Fruit fly (Drosophila melanogaster): ENCODE measurements around the gene Myo95E.

Gene Myo95E

DNA sequence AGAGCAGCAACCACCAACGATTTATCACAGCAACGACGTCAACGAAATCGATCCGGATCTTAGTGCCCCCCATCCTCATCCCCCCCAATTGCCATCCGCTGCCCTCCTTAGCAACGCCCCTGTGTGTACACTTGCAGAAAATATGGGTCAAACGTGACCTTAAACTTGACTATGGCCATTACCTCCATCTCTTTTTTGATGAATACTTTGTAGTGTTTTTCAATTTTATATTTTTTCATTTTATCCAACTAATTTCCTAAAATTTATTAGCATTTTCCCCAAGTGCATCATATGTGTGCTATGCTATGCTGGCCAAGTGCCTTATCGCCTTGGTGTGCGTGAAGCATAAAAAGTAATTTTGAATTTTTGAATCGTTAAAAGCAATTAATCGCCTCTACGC lies 18.3 kb downstream of the Myo95E start (continued):
- TF ChIP-seq Met (GFP tag; optimal IDR thresholded peaks at IDR 0.05) (peak; percentile 85), Hr38 (GFP tag; optimal IDR thresholded peaks at IDR 0.05) (no peak), Lpt (GFP tag; optimal IDR thresholded peaks at IDR 0.05) (peak; percentile 69), achi (GFP tag; optimal IDR thresholded peaks at IDR 0.05) (peak; percentile 85), esn (GFP tag; optimal IDR thresholded peaks at IDR 0.05) (peak; percentile 87), Eip78C (GFP tag) (peak; percentile 96), CG31627 (GFP tag; optimal IDR thresholded peaks at IDR 0.05) (peak; percentile 80), acj6 (GFP tag; optimal IDR thresholded peaks at IDR 0.05) (peak; percentile 84), CG10669 (GFP tag; optimal IDR thresholded peaks at IDR 0.05) (peak; percentile 87), dsx (GFP tag; optimal IDR thresholded peaks at IDR 0.05; ENCODE audit: poor library complexity, severe bottlenecking) (peak; percentile 87), CG6854 (GFP tag; optimal IDR thresholded peaks at IDR 0.05) (peak; percentile 21), pdm3 (GFP tag; optimal IDR thresholded peaks at IDR 0.05) (peak; percentile 85), ss (GFP tag; optimal IDR thresholded peaks at IDR 0.05) (peak; percentile 86 to 92), CG11294 (GFP tag; IDR thresholded peaks at IDR 0.05) (peak; percentile 70), topi (GFP tag; optimal IDR thresholded peaks at IDR 0.05) (peak; percentile 83), net (GFP tag; optimal IDR thresholded peaks at IDR 0.05) (peak; percentile 77), spab (GFP tag; optimal IDR thresholded peaks at IDR 0.05) (peak; percentile 87), CG8319 (GFP tag; optimal IDR thresholded peaks at IDR 0.05) (peak; percentile 82), CG6792 (GFP tag; optimal IDR thresholded peaks at IDR 0.05) (peak; percentile 91), Hr39 (GFP tag; optimal IDR thresholded peaks at IDR 0.05) (peak; percentile 83), CG3919 (GFP tag; optimal IDR thresholded peaks at IDR 0.05) (peak; percentile 91), Eip75B (GFP tag; optimal IDR thresholded peaks at IDR 0.05) (peak; percentile 90)

DNA sequence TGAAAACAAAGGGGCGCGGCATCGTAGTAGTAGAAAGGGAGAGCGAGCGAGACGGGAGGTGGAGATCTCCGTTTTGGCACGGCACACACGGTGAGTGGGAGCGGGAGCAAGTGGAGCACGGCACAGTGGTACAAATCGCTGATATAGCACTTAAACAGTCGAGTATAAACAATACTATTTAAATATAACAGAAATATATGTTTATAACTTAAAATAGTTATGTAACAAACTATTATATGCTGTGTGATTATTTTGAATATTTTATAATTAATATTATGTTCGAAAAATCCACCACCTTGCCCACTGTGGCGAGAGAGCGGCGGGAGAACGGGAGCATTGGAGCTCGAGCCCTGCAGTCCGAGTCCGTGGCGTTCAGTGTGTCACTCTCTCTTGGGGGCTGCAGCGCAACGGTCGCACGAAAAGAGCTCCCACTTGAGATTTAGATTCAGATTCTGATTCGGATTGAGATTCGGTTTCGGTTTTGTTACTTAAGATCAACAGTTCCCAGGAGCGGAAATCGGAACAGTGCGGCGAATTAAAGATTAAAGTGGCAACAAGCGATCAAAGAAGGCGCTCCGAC lies 20.2 kb downstream of the Myo95E start, which contains the start of gene Kal1:
TSS of gene Kal1 (plus strand) at position 383 of the 580 bp plus-strand sequence.
- peak; percentile 98 for TF ChIP-seq CG6808 (GFP tag; optimal IDR thresholded peaks at IDR 0.05)
- TF ChIP-seq CG31627 (GFP tag; optimal IDR thresholded peaks at IDR 0.05), result peak; percentile 84
- peak; percentile 99 for TF ChIP-seq CG8119 (GFP tag; IDR thresholded peaks at IDR 0.05)
- peak; percentile 98 for TF ChIP-seq fd59A (GFP tag; optimal IDR thresholded peaks at IDR 0.05)
- TF ChIP-seq CG7368 (GFP tag; optimal IDR thresholded peaks at IDR 0.05), result peak; percentile 97
- TF ChIP-seq Smox (GFP tag; optimal IDR thresholded peaks at IDR 0.05), result peak; percentile 93
- TF ChIP-seq ss (GFP tag; optimal IDR thresholded peaks at IDR 0.05), result peak; percentile 99
- TF ChIP-seq CG6792 (GFP tag; optimal IDR thresholded peaks at IDR 0.05), result peak; percentile 99
- peak; percentile 97 for TF ChIP-seq net (GFP tag; optimal IDR thresholded peaks at IDR 0.05)
- TF ChIP-seq CG32006 (GFP tag; optimal IDR thresholded peaks at IDR 0.05), result peak; percentile 97
- peak; percentile 97 for TF ChIP-seq eg (GFP tag; IDR thresholded peaks at IDR 0.05)
- no peak for TF ChIP-seq Hr38 (GFP tag; optimal IDR thresholded peaks at IDR 0.05)
- peak; percentile 98 for TF ChIP-seq esn (GFP tag; optimal IDR thresholded peaks at IDR 0.05)
- TF ChIP-seq Hr4 (GFP tag; optimal IDR thresholded peaks at IDR 0.05), result peak; percentile 92
- peak; percentile 96 for TF ChIP-seq Sox102F (GFP tag; optimal IDR thresholded peaks at IDR 0.05)
- TF ChIP-seq Eip93F (GFP tag; optimal IDR thresholded peaks at IDR 0.05), result peak; percentile 97
- peak; percentile 81 for TF ChIP-seq Hr39 (GFP tag; optimal IDR thresholded peaks at IDR 0.05)
- peak; percentile 76 for TF ChIP-seq Ets21C (GFP tag; optimal IDR thresholded peaks at IDR 0.05)
- TF ChIP-seq svp (GFP tag), result peak; percentile 98
- peak; percentile 98 for TF ChIP-seq CG6854 (GFP tag; optimal IDR thresholded peaks at IDR 0.05)
- peak; percentile 95 for TF ChIP-seq Eip75B (GFP tag; optimal IDR thresholded peaks at IDR 0.05)
- peak; percentile 98 for TF ChIP-seq CG3032 (tag; optimal IDR thresholded peaks at IDR 0.05)
- TF ChIP-seq Sox15 (GFP tag; optimal IDR thresholded peaks at IDR 0.05), result peak; percentile 94
- peak; percentile 97 for TF ChIP-seq CG10631 (GFP tag; optimal IDR thresholded peaks at IDR 0.05)
- TF ChIP-seq CG6163 (GFP tag; IDR thresholded peaks at IDR 0.05), result peak; percentile 98
- TF ChIP-seq spab (GFP tag; optimal IDR thresholded peaks at IDR 0.05), result peak; percentile 98
- peak; percentile 99 for TF ChIP-seq CG15336 (GFP tag; IDR thresholded peaks at IDR 0.05)
- TF ChIP-seq achi (GFP tag; optimal IDR thresholded peaks at IDR 0.05), result peak; percentile 98
- peak; percentile 36 for TF ChIP-seq fkh (GFP tag; optimal IDR thresholded peaks at IDR 0.05)
- TF ChIP-seq acj6 (GFP tag; optimal IDR thresholded peaks at IDR 0.05), result peak; percentile 98
- TF ChIP-seq dac (GFP tag; optimal IDR thresholded peaks at IDR 0.05), result peak; percentile 92
- peak; percentile 96 for TF ChIP-seq CG6276 (GFP tag; optimal IDR thresholded peaks at IDR 0.05)
- peak; percentile 99 for TF ChIP-seq Eip78C (GFP tag)
- TF ChIP-seq vri (GFP tag; optimal IDR thresholded peaks at IDR 0.05), result peak; percentile 96
- peak; percentile 94 for TF ChIP-seq CG11294 (GFP tag; IDR thresholded peaks at IDR 0.05)
- peak; percentile 91 for TF ChIP-seq lz (GFP tag; optimal IDR thresholded peaks at IDR 0.05)
- peak; percentile 99 for TF ChIP-seq Ets96B (tag; optimal IDR thresholded peaks at IDR 0.05)
- peak; percentile 87 for TF ChIP-seq CG4318 (GFP tag; optimal IDR thresholded peaks at IDR 0.05)
- peak; percentile 94 for TF ChIP-seq CG8319 (GFP tag; optimal IDR thresholded peaks at IDR 0.05)
- TF ChIP-seq CG9139 (GFP tag; optimal IDR thresholded peaks at IDR 0.05), result peak; percentile 98
- peak; percentile 97 for TF ChIP-seq CG10669 (GFP tag; optimal IDR thresholded peaks at IDR 0.05)

All from whole organism, prepupa.